Fruit fly (Drosophila melanogaster) S2 (cell line): Measurements from ENCODE around the gene CG14456.

Source experiments
- CG8478 ChIP-seq: fragments of >200 bp; optimal IDR thresholded peaks from 2 replicates; lab custom pipeline; 2018
- CTCF ChIP-seq, 2 experiments: fragments of >200 bp; optimal IDR thresholded peaks; 2 replicates each; lab custom pipeline; 2018

dm6 chr3L:22699133-22699532, 12.1 kb downstream of the CG14456 start, which contains the start of gene CG45116:
- TF ChIP-seq CTCF (optimal IDR thresholded peaks at IDR 0.05; lab: Kevin White, UChicago) = no peak
- no peak for TF ChIP-seq CG8478 (lab: Kevin White, UChicago)
